Fruit fly (Drosophila melanogaster): ENCODE results near the gene Ctl1.

- peak; percentile 5 for TF ChIP-seq CG14655 (GFP tag; optimal IDR thresholded peaks at IDR 0.05)
- TF ChIP-seq fd96Ca (GFP tag; IDR thresholded peaks at IDR 0.05), result no peak
- TF ChIP-seq CG8159 (tag; optimal IDR thresholded peaks at IDR 0.05), result no peak
- no peak for TF ChIP-seq CG9948 (tag; optimal IDR thresholded peaks at IDR 0.05)
Measured at dm6 chr3L:4232724-4233367, 44.9 kb upstream of the Ctl1 start.
